Fruit fly (Drosophila melanogaster) whole organism, embryonic: ENCODE measurements around the gene Miga.

ENCODE experiments used
- Asciz ChIP-seq: fragments of 200-800 bp; sonication (Bioruptor generic); optimal IDR thresholded peaks from 2 replicates; lab custom pipeline; 2017; ENCODE audit warnings: missing biosample characterization, mild to moderate bottlenecking, missing genetic modification characterization, missing genetic modification reagents
- CG10209 ChIP-seq: fragments of 200-800 bp; sonication (Bioruptor generic); optimal IDR thresholded peaks from 3 replicates; lab custom pipeline; 2017; ENCODE audit warnings: missing biosample characterization, mild to moderate bottlenecking, missing genetic modification characterization, missing genetic modification reagents
- CG12299 ChIP-seq: fragments of 200-800 bp; sonication (Bioruptor generic); optimal IDR thresholded peaks from 2 replicates; lab custom pipeline; 2018; ENCODE audit warnings: missing biosample characterization, mild to moderate bottlenecking, missing genetic modification characterization
- CG13894 ChIP-seq: fragments of 200-800 bp; sonication (Bioruptor generic); optimal IDR thresholded peaks from 3 replicates; lab custom pipeline; 2018; ENCODE audit warnings: missing biosample characterization, mild to moderate bottlenecking, missing genetic modification characterization, moderate library complexity
- CG1602 ChIP-seq: fragments of 200-800 bp; sonication (Bioruptor generic); optimal IDR thresholded peaks from 3 replicates; lab custom pipeline; 2016; ENCODE audit warnings: missing biosample characterization, missing genetic modification characterization
- CG17328 ChIP-seq: fragments of 200-800 bp; sonication (Bioruptor generic); IDR thresholded peaks from 2 replicates; pipeline ENCODE4 v1.3.6; 2022; ENCODE audit warnings: missing biosample characterization, missing genetic modification characterization
- CG17568 ChIP-seq: fragments of 200-800 bp; sonication (Bioruptor generic); optimal IDR thresholded peaks from 2 replicates; lab custom pipeline; 2018; ENCODE audit warnings: missing biosample characterization, mild to moderate bottlenecking, missing genetic modification characterization, moderate library complexity
- CG17829 ChIP-seq: fragments of 200-800 bp; optimal IDR thresholded peaks from 2 replicates; lab custom pipeline; 2019; ENCODE audit warnings: missing biosample characterization, mild to moderate bottlenecking, missing genetic modification characterization, moderate library complexity
- CG4328 ChIP-seq: fragments of 200-800 bp; sonication (Bioruptor generic); optimal IDR thresholded peaks from 3 replicates; lab custom pipeline; 2017; ENCODE audit warnings: missing biosample characterization, missing genetic modification reagents, missing genetic modification characterization
- CG43689 ChIP-seq: fragments of 200-800 bp; sonication (Bioruptor generic); IDR thresholded peaks from 2 replicates; pipeline ENCODE4 v1.3.6; 2022; ENCODE audit warnings: missing biosample characterization, missing genetic modification characterization
- CG6791 ChIP-seq: fragments of 200-800 bp; sonication (Bioruptor generic); IDR thresholded peaks from 3 replicates; pipeline ENCODE4 v1.3.6; 2022; ENCODE audit warnings: missing biosample characterization, missing genetic modification characterization; ENCODE audit not compliant: partially characterized antibody
- CG7839 ChIP-seq: fragments of 200-800 bp; sonication (Bioruptor generic); optimal IDR thresholded peaks from 3 replicates; lab custom pipeline; 2018; ENCODE audit warnings: missing biosample characterization, mild to moderate bottlenecking, missing genetic modification characterization, moderate library complexity
- CG8290 ChIP-seq, 3 experiments: fragments of 200-800 bp; sonication (Bioruptor generic); optimal IDR thresholded peaks; 2 replicates each; lab custom pipeline; 2016 to 2019; ENCODE audit warnings: missing biosample characterization in 3 of 3, missing genetic modification characterization in 3 of 3, mild to moderate bottlenecking in 2 of 3, moderate library complexity in 1 of 3
- CG8359 ChIP-seq: fragments of 200-800 bp; sonication (Bioruptor generic); optimal IDR thresholded peaks from 2 replicates; lab custom pipeline; 2017; ENCODE audit warnings: missing biosample characterization, mild to moderate bottlenecking, missing genetic modification characterization, borderline replicate concordance
- CG9817 ChIP-seq: fragments of 200-800 bp; sonication (Bioruptor generic); optimal IDR thresholded peaks from 2 replicates; lab custom pipeline; 2018; ENCODE audit warnings: missing biosample characterization, mild to moderate bottlenecking, missing genetic modification characterization, moderate library complexity
- CTCF ChIP-seq: fragments of 200-800 bp; sonication (Bioruptor generic); optimal IDR thresholded peaks from 2 replicates; lab custom pipeline; 2017; ENCODE audit warnings: missing biosample characterization, mild to moderate bottlenecking, missing genetic modification characterization, moderate library complexity
- Chrac-16 ChIP-seq: fragments of 200-800 bp; sonication (Bioruptor generic); optimal IDR thresholded peaks from 3 replicates; lab custom pipeline; 2016; ENCODE audit warnings: missing biosample characterization, missing genetic modification characterization
- CoRest ChIP-seq: fragments of 200-800 bp; sonication (Bioruptor generic); optimal IDR thresholded peaks from 3 replicates; lab custom pipeline; 2018; ENCODE audit warnings: missing biosample characterization, mild to moderate bottlenecking, missing genetic modification characterization, moderate library complexity
- Dref ChIP-seq: fragments of 200-800 bp; sonication (Bioruptor generic); IDR thresholded peaks from 2 replicates; pipeline ENCODE4 v1.3.6; 2022; ENCODE audit warnings: missing biosample characterization, missing genetic modification characterization
- HHEX ChIP-seq: fragments of 200-800 bp; sonication (Bioruptor generic); optimal IDR thresholded peaks from 3 replicates; lab custom pipeline; 2017; ENCODE audit warnings: missing biosample characterization, mild to moderate bottlenecking, missing genetic modification characterization, missing genetic modification reagents
- Hmr ChIP-seq: fragments of 200-800 bp; sonication (Bioruptor generic); optimal IDR thresholded peaks from 3 replicates; lab custom pipeline; 2017; ENCODE audit warnings: mild to moderate bottlenecking, missing biosample characterization, missing genetic modification reagents, missing genetic modification characterization
- Hr39 ChIP-seq: fragments of >200 bp; optimal IDR thresholded peaks from 2 replicates; lab custom pipeline; 2017
- NK7.1 ChIP-seq: fragments of 200-800 bp; sonication (Bioruptor generic); optimal IDR thresholded peaks from 3 replicates; lab custom pipeline; 2016; ENCODE audit warnings: missing biosample characterization, missing genetic modification characterization
- Nf-YB ChIP-seq: fragments of 200-800 bp; sonication (Bioruptor generic); optimal IDR thresholded peaks from 3 replicates; lab custom pipeline; 2019; ENCODE audit warnings: missing biosample characterization, mild to moderate bottlenecking, missing genetic modification characterization, moderate library complexity
- Nf-YC ChIP-seq: fragments of 200-800 bp; optimal IDR thresholded peaks from 3 replicates; lab custom pipeline; 2019; ENCODE audit warnings: missing biosample characterization, mild to moderate bottlenecking, missing genetic modification characterization, moderate library complexity
- Oli ChIP-seq: fragments of 200-800 bp; sonication (Bioruptor generic); optimal IDR thresholded peaks from 2 replicates; lab custom pipeline; 2018; ENCODE audit warnings: missing biosample characterization, mild to moderate bottlenecking, missing genetic modification characterization, moderate library complexity
- Optix ChIP-seq: fragments of 200-800 bp; sonication (Bioruptor generic); IDR thresholded peaks from 3 replicates; pipeline ENCODE4 v1.3.6; 2022; ENCODE audit warnings: missing biosample characterization, missing genetic modification characterization
- Xrp1 ChIP-seq: fragments of 200-800 bp; sonication (Bioruptor generic); IDR thresholded peaks from 2 replicates; pipeline ENCODE4 v1.3.6; 2022; ENCODE audit warnings: missing biosample characterization, missing genetic modification characterization
- ac ChIP-seq: fragments of 200-800 bp; sonication (Bioruptor generic); optimal IDR thresholded peaks from 3 replicates; lab custom pipeline; 2017; ENCODE audit warnings: missing biosample characterization, mild to moderate bottlenecking, missing genetic modification characterization
- croc ChIP-seq: fragments of 200-800 bp; sonication (Bioruptor generic); conservative IDR thresholded peaks from 3 replicates; pipeline ENCODE4 v1.3.6; 2022; ENCODE audit warnings: missing biosample characterization, missing genetic modification characterization
- dan ChIP-seq: fragments of 200-800 bp; sonication (Bioruptor generic); IDR thresholded peaks from 2 replicates; pipeline ENCODE4 v1.3.6; 2022; ENCODE audit warnings: missing biosample characterization, missing genetic modification characterization
- dmrt99B ChIP-seq: fragments of 200-800 bp; sonication (Bioruptor generic); optimal IDR thresholded peaks from 2 replicates; lab custom pipeline; 2018; ENCODE audit warnings: missing biosample characterization, mild to moderate bottlenecking, missing genetic modification characterization, moderate library complexity
- esg ChIP-seq: fragments of 200-800 bp; sonication (Bioruptor generic); conservative IDR thresholded peaks from 2 replicates; pipeline ENCODE4 v1.3.6; 2022; ENCODE audit warnings: missing biosample characterization, missing genetic modification characterization
- fd64A ChIP-seq: fragments of 200-800 bp; sonication (Bioruptor generic); optimal IDR thresholded peaks from 3 replicates; lab custom pipeline; 2018; ENCODE audit warnings: missing biosample characterization, mild to moderate bottlenecking, missing genetic modification characterization
- fru ChIP-seq: fragments of >200 bp; optimal IDR thresholded peaks from 2 replicates; lab custom pipeline; 2017
- grau ChIP-seq: fragments of 200-800 bp; optimal IDR thresholded peaks from 3 replicates; lab custom pipeline; 2019; ENCODE audit warnings: missing biosample characterization, mild to moderate bottlenecking, missing genetic modification characterization, moderate library complexity
- gsb-n ChIP-seq: fragments of 200-800 bp; sonication (Bioruptor generic); optimal IDR thresholded peaks from 3 replicates; lab custom pipeline; 2018; ENCODE audit warnings: missing biosample characterization, mild to moderate bottlenecking, missing genetic modification characterization
- hb ChIP-seq: fragments of 200-800 bp; sonication (Bioruptor generic); IDR thresholded peaks from 3 replicates; pipeline ENCODE4 v1.3.6; 2022; ENCODE audit warnings: missing biosample characterization, missing genetic modification characterization; ENCODE audit not compliant: partially characterized antibody
- nerfin-1 ChIP-seq: fragments of 200-800 bp; sonication (Bioruptor generic); optimal IDR thresholded peaks from 3 replicates; lab custom pipeline; 2019; ENCODE audit warnings: missing biosample characterization, mild to moderate bottlenecking, missing genetic modification characterization, moderate library complexity
- nom ChIP-seq: fragments of 200-800 bp; sonication (Bioruptor generic); optimal IDR thresholded peaks from 2 replicates; lab custom pipeline; 2017; ENCODE audit warnings: missing biosample characterization, missing genetic modification characterization, mild to moderate bottlenecking, moderate library complexity, missing genetic modification reagents
- oc ChIP-seq: fragments of 200-800 bp; sonication (Bioruptor generic); optimal IDR thresholded peaks from 2 replicates; lab custom pipeline; 2018; ENCODE audit warnings: missing biosample characterization, mild to moderate bottlenecking, missing genetic modification characterization, moderate library complexity
- pzg ChIP-seq: fragments of 200-800 bp; sonication (Bioruptor generic); optimal IDR thresholded peaks from 3 replicates; lab custom pipeline; 2018; ENCODE audit warnings: missing biosample characterization, mild to moderate bottlenecking, missing genetic modification characterization, moderate library complexity
- row ChIP-seq: fragments of 200-800 bp; sonication (Bioruptor generic); IDR thresholded peaks from 3 replicates; pipeline ENCODE4 v1.3.6; 2022; ENCODE audit warnings: missing biosample characterization, missing genetic modification characterization
- sr ChIP-seq: fragments of 200-800 bp; sonication (Bioruptor generic); IDR thresholded peaks from 3 replicates; pipeline ENCODE4 v1.3.6; 2022; ENCODE audit warnings: missing biosample characterization, missing genetic modification characterization
- tup ChIP-seq: fragments of 200-800 bp; sonication (Bioruptor generic); optimal IDR thresholded peaks from 2 replicates; lab custom pipeline; 2016; ENCODE audit warnings: missing biosample characterization, mild to moderate bottlenecking, missing genetic modification characterization, moderate library complexity
- unpg ChIP-seq: fragments of 200-800 bp; sonication (Bioruptor generic); optimal IDR thresholded peaks from 3 replicates; lab custom pipeline; 2018; ENCODE audit warnings: missing biosample characterization, mild to moderate bottlenecking, missing genetic modification characterization, moderate library complexity
- wdn ChIP-seq: fragments of 200-800 bp; sonication (Bioruptor generic); IDR thresholded peaks from 2 replicates; pipeline ENCODE4 v1.3.6; 2022; ENCODE audit warnings: missing biosample characterization, missing genetic modification characterization

Gene Miga

dm6 chrX:8448171-8448570, 10.6 kb upstream of the Miga start:
- TF ChIP-seq Hmr (GFP tag; lab: Kevin White, UChicago), result no peak
- TF ChIP-seq CTCF (GFP tag; lab: Kevin White, UChicago), result peak; percentile 60
- TF ChIP-seq tup (GFP tag; lab: Kevin White, UChicago), result no peak
- TF ChIP-seq Hr39, result peak; percentile 85
- TF ChIP-seq row (GFP tag; lab: Robert Waterston, UW), result no peak
- peak; percentile 61; the same call in 1 of the 3 replicates for TF ChIP-seq sr
- no peak for TF ChIP-seq pzg (GFP tag; lab: Kevin White, UChicago)
- TF ChIP-seq CG17829 (tag; lab: Kevin White, UChicago), result no peak
- peak; percentile 50 for TF ChIP-seq CG8290 (GFP tag; optimal IDR thresholded peaks at IDR 0.05; lab: Kevin White, UChicago)
- TF ChIP-seq CG8290 (tag; optimal IDR thresholded peaks at IDR 0.05; lab: Kevin White, UChicago), result no peak
- peak; percentile 57; the same call in 2 of the 3 replicates for TF ChIP-seq CG6791 (GFP tag; lab: Robert Waterston, UW)
- no peak for TF ChIP-seq CG9817 (tag; lab: Kevin White, UChicago)
- no peak for TF ChIP-seq wdn (GFP tag; lab: Robert Waterston, UW)
- no peak for TF ChIP-seq nom (GFP tag; lab: Kevin White, UChicago)
- TF ChIP-seq oc (tag; lab: Kevin White, UChicago), result no peak
- TF ChIP-seq unpg (GFP tag; lab: Kevin White, UChicago), result no peak
- TF ChIP-seq fru (lab: Kevin White, UChicago), result no peak
- no peak for TF ChIP-seq Optix (GFP tag; lab: Robert Waterston, UW)
- no peak for TF ChIP-seq NK7.1 (GFP tag; lab: Kevin White, UChicago)
- TF ChIP-seq gsb-n (tag; lab: Kevin White, UChicago), result no peak

- peak; percentile 78 for TF ChIP-seq Nf-YB (GFP tag; lab: Kevin White, UChicago)
- peak; percentile 50 for TF ChIP-seq Nf-YC (tag; lab: Kevin White, UChicago)
- no peak for TF ChIP-seq dan (GFP tag; lab: Robert Waterston, UW)
- TF ChIP-seq, all 482 proteins: peak for 2
Observed at dm6 chrX:8447166-8447565, 9.5 kb upstream of the Miga start.

dm6 chrX:8444883-8445572, 7.4 kb upstream of the Miga start:
- TF ChIP-seq Chrac-16 (GFP tag; lab: Kevin White, UChicago) (no peak), CG12299 (tag; lab: Kevin White, UChicago) (no peak), CG13894 (tag; lab: Kevin White, UChicago) (no peak), CG7839 (tag; lab: Kevin White, UChicago) (peak; percentile 73), fd64A (no peak), ac (GFP tag; lab: Kevin White, UChicago) (no peak), esg (GFP tag; lab: Robert Waterston, UW) (0 out of 2 replicates have a peak, but pooled peaks have one; percentile 17), HHEX (GFP tag; lab: Kevin White, UChicago) (peak; percentile 27), CG1602 (GFP tag; lab: Kevin White, UChicago) (peak; percentile 34), CG8359 (GFP tag; lab: Kevin White, UChicago) (no peak), nerfin-1 (peak; percentile 54), CG17328 (GFP tag; lab: Robert Waterston, UW) (peak; percentile 64), CoRest (peak; percentile 77), grau (tag; lab: Kevin White, UChicago) (peak; percentile 81), CG10209 (GFP tag; lab: Kevin White, UChicago) (peak; percentile 50), Oli (tag; lab: Kevin White, UChicago) (peak; percentile 63), Dref (GFP tag; lab: Robert Waterston, UW) (no peak), croc (GFP tag; lab: Robert Waterston, UW) (peak; percentile 51; the same call in 2 of the 3 replicates), CG17568 (GFP tag; lab: Kevin White, UChicago) (no peak), Xrp1 (GFP tag; lab: Robert Waterston, UW) (peak; percentile 66), dmrt99B (tag; lab: Kevin White, UChicago) (peak; percentile 75), hb (GFP tag; lab: Robert Waterston, UW) (no peak), CG4328 (no peak), CG43689 (GFP tag; lab: Robert Waterston, UW) (no peak), Asciz (GFP tag; lab: Kevin White, UChicago) (no peak)
